Worm (Caenorhabditis elegans): ENCODE results near the gene mop-25.1.

The mop-25.1 gene

ce11 chrX:4011919-4012318, at the start of gene mop-25.1:
mop-25.1 (plus strand) TSS chrX:4012219.
- no peak for TF ChIP-seq hlh-30 (tag; optimal IDR thresholded peaks at IDR 0.05; ENCODE audit: insufficient read depth)
- no peak for TF ChIP-seq C38D4.7 (GFP tag; optimal IDR thresholded peaks at IDR 0.05)
- no peak for TF ChIP-seq fax-1 (tag; optimal IDR thresholded peaks at IDR 0.05)
- no peak for TF ChIP-seq dmd-4 (tag; optimal IDR thresholded peaks at IDR 0.05; ENCODE audit: borderline replicate concordance)
- no peak for TF ChIP-seq ceh-14 (tag; optimal IDR thresholded peaks at IDR 0.05)
- TF ChIP-seq ceh-2 (tag; optimal IDR thresholded peaks at IDR 0.05) = no peak
- no peak for TF ChIP-seq fkh-6 (tag; optimal IDR thresholded peaks at IDR 0.05)
- no peak for TF ChIP-seq nfya-1 (tag; optimal IDR thresholded peaks at IDR 0.05)
- no peak for TF ChIP-seq unc-86 (tag; optimal IDR thresholded peaks at IDR 0.05)
- no peak for TF ChIP-seq ttx-3 (tag; optimal IDR thresholded peaks at IDR 0.05)
- TF ChIP-seq C08G9.2 (tag; optimal IDR thresholded peaks at IDR 0.05) = no peak
- no peak for TF ChIP-seq pag-3 (tag; optimal IDR thresholded peaks at IDR 0.05; ENCODE audit: borderline replicate concordance)
- TF ChIP-seq pha-2 (tag; optimal IDR thresholded peaks at IDR 0.05) = no peak
- no peak for TF ChIP-seq ceh-31 (tag; optimal IDR thresholded peaks at IDR 0.05)
- TF ChIP-seq hlh-6 (tag; optimal IDR thresholded peaks at IDR 0.05) = no peak
- TF ChIP-seq che-1 (tag; optimal IDR thresholded peaks at IDR 0.05) = no peak
- no peak for TF ChIP-seq ref-2 (tag; optimal IDR thresholded peaks at IDR 0.05)

- no peak for TF ChIP-seq lin-11 (tag; optimal IDR thresholded peaks at IDR 0.05)
- no peak for TF ChIP-seq ceh-19 (GFP tag; optimal IDR thresholded peaks at IDR 0.05)
- no peak for TF ChIP-seq ceh-2 (tag; optimal IDR thresholded peaks at IDR 0.05)
- no peak for TF ChIP-seq unc-3 (GFP tag; conservative IDR thresholded peaks at IDR 0.05)
- TF ChIP-seq unc-3 (tag; optimal IDR thresholded peaks at IDR 0.05) = no peak
- no peak for TF ChIP-seq unc-86 (tag; optimal IDR thresholded peaks at IDR 0.05)
- no peak for TF ChIP-seq ceh-34 (tag; optimal IDR thresholded peaks at IDR 0.05)
- TF ChIP-seq ceh-45 (GFP tag; IDR thresholded peaks at IDR 0.05) = no peak
- TF ChIP-seq C38D4.7 (GFP tag; optimal IDR thresholded peaks at IDR 0.05) = no peak
- no peak for TF ChIP-seq pros-1 (tag; optimal IDR thresholded peaks at IDR 0.05)
- no peak for TF ChIP-seq tbx-2 (tag; optimal IDR thresholded peaks at IDR 0.05)
- TF ChIP-seq npax-4 (tag; optimal IDR thresholded peaks at IDR 0.05) = no peak
- no peak for TF ChIP-seq syd-9 (tag; optimal IDR thresholded peaks at IDR 0.05)
- no peak for TF ChIP-seq unc-55 (GFP tag; optimal IDR thresholded peaks at IDR 0.05)
- no peak for TF ChIP-seq pha-4 (tag; optimal IDR thresholded peaks at IDR 0.05)
- no peak for TF ChIP-seq nhr-232 (tag; optimal IDR thresholded peaks at IDR 0.05)
- TF ChIP-seq T23F11.4 (GFP tag; optimal IDR thresholded peaks at IDR 0.05) = no peak
- TF ChIP-seq ceh-48 (tag; optimal IDR thresholded peaks at IDR 0.05) = no peak
- TF ChIP-seq nfya-1 (tag; optimal IDR thresholded peaks at IDR 0.05) = no peak
- no peak for TF ChIP-seq pha-2 (tag; optimal IDR thresholded peaks at IDR 0.05)
These were observed 45.7 kb upstream of the mop-25.1 start, which contains the start of gene C16B8.2 for ce11 chrX:3966332-3966731. C16B8.2 (minus strand) TSS chrX:3966432.

ce11 chrX:3968209-3968960, 43.6 kb upstream of the mop-25.1 start, which contains the start of gene C16B8.3:
C16B8.3 (minus strand) TSS chrX:3968634.
- TF ChIP-seq unc-55 (GFP tag; optimal IDR thresholded peaks at IDR 0.05) (no peak), elt-2 (tag; optimal IDR thresholded peaks at IDR 0.05) (peak; percentile 28)

- TF ChIP-seq Y22D7AL.16 (tag; optimal IDR thresholded peaks at IDR 0.05) = peak; percentile 54
- TF ChIP-seq pag-3 (tag; optimal IDR thresholded peaks at IDR 0.05; ENCODE audit: borderline replicate concordance) = no peak
- TF ChIP-seq madf-2 (tag; optimal IDR thresholded peaks at IDR 0.05) = peak; percentile 49
- TF ChIP-seq ahr-1 (tag; optimal IDR thresholded peaks at IDR 0.05) = peak; percentile 4
- TF ChIP-seq ama-1 (optimal IDR thresholded peaks at IDR 0.05) = no peak
- TF ChIP-seq mec-3 (tag; optimal IDR thresholded peaks at IDR 0.05; ENCODE audit: borderline replicate concordance) = no peak
- TF ChIP-seq unc-3 (GFP tag; conservative IDR thresholded peaks at IDR 0.05) = 0 out of 2 replicates have a peak, but pooled peaks have one; percentile 24
- TF ChIP-seq unc-3 (tag; optimal IDR thresholded peaks at IDR 0.05) = no peak
- TF ChIP-seq sdc-2 (tag; optimal IDR thresholded peaks at IDR 0.05) = no peak
- peak; percentile 15 for TF ChIP-seq ceh-48 (tag; optimal IDR thresholded peaks at IDR 0.05)
- TF ChIP-seq dve-1 (tag; optimal IDR thresholded peaks at IDR 0.05) = peak; percentile 6
- TF ChIP-seq ceh-6 (GFP tag; optimal IDR thresholded peaks at IDR 0.05) = peak; percentile 66
- TF ChIP-seq sox-4 (tag; optimal IDR thresholded peaks at IDR 0.05) = peak; percentile 38
- TF ChIP-seq ceh-9 (tag; optimal IDR thresholded peaks at IDR 0.05) = no peak
- peak; percentile 21 for TF ChIP-seq hlh-15 (tag; optimal IDR thresholded peaks at IDR 0.05)
- no peak for TF ChIP-seq unc-86 (tag; optimal IDR thresholded peaks at IDR 0.05)
- peak; percentile 67; the same call in 1 of the 2 replicates for TF ChIP-seq ceh-45 (GFP tag; IDR thresholded peaks at IDR 0.05)
- peak; percentile 17 for TF ChIP-seq T23F11.4 (GFP tag; optimal IDR thresholded peaks at IDR 0.05)
- no peak for TF ChIP-seq ref-2 (tag; optimal IDR thresholded peaks at IDR 0.05)
- no peak for TF ChIP-seq tbx-7 (tag; optimal IDR thresholded peaks at IDR 0.05)
- TF ChIP-seq ceh-14 (tag; optimal IDR thresholded peaks at IDR 0.05) = no peak
These were observed 42.7 kb upstream of the mop-25.1 start for ce11 chrX:3969353-3969752.

Data from whole organism, late embryonic.